Worm (Caenorhabditis elegans) whole organism, L4 larva: ENCODE results near the gene nas-31.

Experiments used
- D1046.2 ChIP-seq: fragments of 200-800 bp; sonication (Bioruptor generic); IDR thresholded peaks from 2 replicates; pipeline ENCODE4 v1.3.6; 2022; ENCODE audit warnings: missing genetic modification characterization, missing compliant biosample characterization
- F37D6.2 ChIP-seq: sonication (generic microtip); optimal IDR thresholded peaks from 2 replicates; lab custom pipeline; 2016; ENCODE audit warnings: mild to moderate bottlenecking, missing genetic modification characterization, missing compliant biosample characterization
- F49E8.2 ChIP-seq: sonication (generic microtip); optimal IDR thresholded peaks from 2 replicates; lab custom pipeline; 2016; ENCODE audit warnings: missing compliant biosample characterization, mild to moderate bottlenecking, missing genetic modification characterization, borderline replicate concordance
- T20F7.1 ChIP-seq: fragments of 200-800 bp; sonication (Bioruptor generic); optimal IDR thresholded peaks from 2 replicates; lab custom pipeline; 2018; ENCODE audit warnings: mild to moderate bottlenecking, missing genetic modification characterization, missing compliant biosample characterization
- T26A8.4 ChIP-seq: fragments of 200-800 bp; sonication (Bioruptor generic); IDR thresholded peaks from 2 replicates; pipeline ENCODE4 v1.3.6; 2022; ENCODE audit warnings: missing genetic modification characterization, missing compliant biosample characterization
- Y105C5A.15 ChIP-seq: fragments of 200-800 bp; sonication (Bioruptor generic); IDR thresholded peaks from 2 replicates; pipeline ENCODE4 v1.3.6; 2022; ENCODE audit warnings: missing genetic modification characterization, missing compliant biosample characterization
- Y48G9A.11 ChIP-seq: fragments of 200-800 bp; sonication (Bioruptor generic); IDR thresholded peaks from 2 replicates; pipeline ENCODE4 v1.3.6; 2022; ENCODE audit warnings: missing genetic modification reagents, missing genetic modification characterization, missing compliant biosample characterization
- Y5F2A.4 ChIP-seq: fragments of 200-800 bp; sonication (Bioruptor generic); optimal IDR thresholded peaks from 2 replicates; lab custom pipeline; 2018; ENCODE audit warnings: mild to moderate bottlenecking, missing genetic modification characterization, missing compliant biosample characterization
- Y75B8A.6 ChIP-seq: fragments of 200-800 bp; sonication (Bioruptor generic); IDR thresholded peaks from 2 replicates; pipeline ENCODE4 v1.3.6; 2022; ENCODE audit warnings: missing genetic modification reagents, missing genetic modification characterization, missing compliant biosample characterization
- ZK337.2 ChIP-seq: fragments of 200-800 bp; sonication (Bioruptor generic); IDR thresholded peaks from 2 replicates; pipeline ENCODE4 v1.3.6; 2022; ENCODE audit warnings: missing genetic modification reagents, missing genetic modification characterization, missing compliant biosample characterization
- ZK546.5 ChIP-seq, 2 experiments: sonication (generic microtip); optimal IDR thresholded peaks; 2 replicates each; lab custom pipeline; 2017; ENCODE audit warnings: missing biosample characterization in 2 of 2, missing genetic modification characterization in 2 of 2
- aha-1 ChIP-seq: fragments of 150-350 bp; peaks from one replicate; lab custom pipeline; 2014; ENCODE audit warnings: missing biosample characterization, missing genetic modification characterization
- arid-1 ChIP-seq: fragments of 200-800 bp; sonication (Bioruptor generic); conservative IDR thresholded peaks from 2 replicates; pipeline ENCODE4 v1.3.6; 2022; ENCODE audit warnings: missing genetic modification reagents, missing genetic modification characterization, missing compliant biosample characterization
- ceh-32 ChIP-seq: sonication (generic microtip); optimal IDR thresholded peaks from 2 replicates; lab custom pipeline; 2016; ENCODE audit warnings: mild to moderate bottlenecking, missing genetic modification characterization, missing compliant biosample characterization; ENCODE audit not compliant: poor library complexity
- ceh-82 ChIP-seq: sonication (generic microtip); optimal IDR thresholded peaks from 2 replicates; lab custom pipeline; 2017; ENCODE audit warnings: missing biosample characterization, missing genetic modification characterization
- ces-1 ChIP-seq: fragments of 150-350 bp; sonication (generic microtip); optimal IDR thresholded peaks from 4 replicates; lab custom pipeline; 2014; ENCODE audit warnings: missing biosample characterization, missing genetic modification reagents, missing genetic modification characterization
- daf-19 ChIP-seq: fragments of 200-800 bp; sonication (Bioruptor generic); conservative IDR thresholded peaks from 2 replicates; pipeline ENCODE4 v1.3.6; 2022; ENCODE audit warnings: missing genetic modification characterization, missing compliant biosample characterization
- dmd-9 ChIP-seq: fragments of 200-800 bp; sonication (Bioruptor generic); IDR thresholded peaks from 2 replicates; pipeline ENCODE4 v1.3.6; 2022; ENCODE audit warnings: missing genetic modification reagents, missing genetic modification characterization, missing compliant biosample characterization
- duxl-1 ChIP-seq: sonication (generic microtip); optimal IDR thresholded peaks from 2 replicates; lab custom pipeline; 2016; ENCODE audit warnings: mild to moderate bottlenecking, missing genetic modification characterization, moderate library complexity, missing compliant biosample characterization; ENCODE audit not compliant: poor library complexity
- egl-27 ChIP-seq: sonication (generic microtip); optimal IDR thresholded peaks from 3 replicates; lab custom pipeline; 2017; ENCODE audit warnings: missing biosample characterization, missing genetic modification reagents, missing genetic modification characterization
- fkh-10 ChIP-seq: fragments of 150-350 bp; optimal IDR thresholded peaks from 2 replicates; lab custom pipeline; 2014; ENCODE audit warnings: missing biosample characterization, missing genetic modification reagents, missing genetic modification characterization
- hif-1 ChIP-seq, 2 experiments: sonication (generic microtip); optimal IDR thresholded peaks; 2 replicates each; lab custom pipeline; 2016 to 2017; ENCODE audit warnings: missing compliant biosample characterization in 2 of 2, missing genetic modification characterization in 2 of 2, missing genetic modification reagents in 2 of 2, missing genotype in 2 of 2, mild to moderate bottlenecking in 1 of 2
- lin-1 ChIP-seq: fragments of 200-800 bp; sonication (Bioruptor generic); IDR thresholded peaks from 2 replicates; pipeline ENCODE4 v1.3.6; 2022; ENCODE audit warnings: missing genetic modification reagents, missing genetic modification characterization, missing compliant biosample characterization
- lin-15B ChIP-seq: fragments of 150-350 bp; sonication (generic microtip); optimal IDR thresholded peaks from 3 replicates; lab custom pipeline; 2014; ENCODE audit warnings: missing biosample characterization, missing genetic modification characterization
- lin-29 ChIP-seq: fragments of 200-800 bp; sonication (Bioruptor generic); IDR thresholded peaks from 2 replicates; pipeline ENCODE4 v1.3.6; 2022; ENCODE audit warnings: missing genetic modification reagents, missing genetic modification characterization, missing compliant biosample characterization
- lin-38 ChIP-seq: fragments of 200-800 bp; sonication (Bioruptor generic); IDR thresholded peaks from 2 replicates; pipeline ENCODE4 v1.3.6; 2022; ENCODE audit warnings: missing genetic modification reagents, missing genetic modification characterization, missing compliant biosample characterization
- lin-39 ChIP-seq: fragments of 150-350 bp; optimal IDR thresholded peaks from 2 replicates; lab custom pipeline; 2014; ENCODE audit warnings: missing biosample characterization, missing genetic modification reagents, missing genetic modification characterization
- lsy-2 ChIP-seq, 2 experiments: fragments of 150-350 bp in 1 of 2; sonication (generic microtip) in 1 of 2; optimal IDR thresholded peaks; 2 replicates each; lab custom pipeline; 2014 to 2017; ENCODE audit warnings: missing biosample characterization in 2 of 2, missing genetic modification characterization in 2 of 2
- mdt-29 ChIP-seq: fragments of 200-800 bp; sonication (Bioruptor generic); IDR thresholded peaks from 2 replicates; pipeline ENCODE4 v1.3.6; 2022; ENCODE audit warnings: missing genetic modification reagents, missing genetic modification characterization, missing compliant biosample characterization
- mep-1 ChIP-seq: fragments of 150-350 bp; sonication (generic microtip); optimal IDR thresholded peaks from 3 replicates; lab custom pipeline; 2014; ENCODE audit warnings: missing biosample characterization, missing genetic modification characterization
- mxl-2 ChIP-seq: fragments of 200-800 bp; sonication (Bioruptor generic); conservative IDR thresholded peaks from 2 replicates; pipeline ENCODE4 v1.3.6; 2022; ENCODE audit warnings: missing genetic modification reagents, missing genetic modification characterization, missing compliant biosample characterization
- nhr-102 ChIP-seq: sonication (generic microtip); optimal IDR thresholded peaks from 2 replicates; lab custom pipeline; 2016; ENCODE audit warnings: mild to moderate bottlenecking, missing genetic modification characterization, moderate library complexity, missing compliant biosample characterization
- nhr-11 ChIP-seq: fragments of 150-350 bp; optimal IDR thresholded peaks from 2 replicates; lab custom pipeline; 2014; ENCODE audit warnings: missing biosample characterization, missing genetic modification characterization
- nhr-111 ChIP-seq: fragments of 200-800 bp; sonication (Bioruptor generic); optimal IDR thresholded peaks from 2 replicates; lab custom pipeline; 2018; ENCODE audit warnings: mild to moderate bottlenecking, missing genetic modification characterization, missing compliant biosample characterization
- nhr-25 ChIP-seq: sonication (generic microtip); optimal IDR thresholded peaks from 2 replicates; lab custom pipeline; 2017; ENCODE audit warnings: missing genetic modification characterization, mild to moderate bottlenecking, missing compliant biosample characterization, antibody characterized with exemption, moderate library complexity, borderline replicate concordance; ENCODE audit not compliant: insufficient read depth
- nhr-48 ChIP-seq: sonication (generic microtip); optimal IDR thresholded peaks from 2 replicates; lab custom pipeline; 2016; ENCODE audit warnings: mild to moderate bottlenecking, missing genetic modification characterization, missing compliant biosample characterization
- php-3 ChIP-seq: fragments of 200-800 bp; sonication (Bioruptor generic); IDR thresholded peaks from 2 replicates; pipeline ENCODE4 v1.3.6; 2022; ENCODE audit warnings: missing genetic modification reagents, missing genetic modification characterization, missing compliant biosample characterization
- sdz-12 ChIP-seq: fragments of 200-800 bp; sonication (Bioruptor generic); optimal IDR thresholded peaks from 2 replicates; lab custom pipeline; 2018; ENCODE audit warnings: mild to moderate bottlenecking, missing genetic modification characterization, missing compliant biosample characterization
- set-16 ChIP-seq: fragments of 200-800 bp; sonication (Bioruptor generic); IDR thresholded peaks from 2 replicates; pipeline ENCODE4 v1.3.6; 2022; ENCODE audit warnings: missing genetic modification reagents, missing genetic modification characterization, missing compliant biosample characterization
- spr-1 ChIP-seq: sonication (generic microtip); optimal IDR thresholded peaks from 2 replicates; lab custom pipeline; 2016; ENCODE audit warnings: mild to moderate bottlenecking, missing genetic modification characterization, missing compliant biosample characterization
- spr-3 ChIP-seq: fragments of 200-800 bp; sonication (Bioruptor generic); optimal IDR thresholded peaks from 2 replicates; lab custom pipeline; 2018; ENCODE audit warnings: mild to moderate bottlenecking, missing genetic modification characterization, missing compliant biosample characterization
- tra-1 ChIP-seq: fragments of 200-800 bp; sonication (Bioruptor generic); IDR thresholded peaks from 2 replicates; pipeline ENCODE4 v1.3.6; 2022; ENCODE audit warnings: missing genetic modification reagents, missing genetic modification characterization, missing compliant biosample characterization
- unc-130 ChIP-seq: sonication (generic microtip); optimal IDR thresholded peaks from 2 replicates; lab custom pipeline; 2016; ENCODE audit warnings: missing genetic modification reagents, missing genetic modification characterization, missing compliant biosample characterization
- unc-39 ChIP-seq: sonication (generic microtip); optimal IDR thresholded peaks from 2 replicates; lab custom pipeline; 2017; ENCODE audit warnings: missing biosample characterization, missing genetic modification characterization
- unc-62 ChIP-seq, 3 experiments: fragments of 150-350 bp in 1 of 3; sonication (generic microtip); optimal IDR thresholded peaks in 2 of 3; peaks in 1 of 3; 1 replicate in 1 of 3; 2 replicates in 2 of 3; lab custom pipeline; 2014 to 2017; ENCODE audit warnings: missing biosample characterization in 3 of 3, missing genetic modification characterization in 3 of 3, missing genetic modification reagents in 3 of 3, missing genotype in 1 of 3
- vab-7 ChIP-seq: fragments of 200-800 bp; sonication (Bioruptor generic); IDR thresholded peaks from 2 replicates; pipeline ENCODE4 v1.3.6; 2022; ENCODE audit warnings: missing genetic modification reagents, missing genetic modification characterization, missing compliant biosample characterization
- zfp-2 ChIP-seq: sonication (generic microtip); optimal IDR thresholded peaks from 2 replicates; lab custom pipeline; 2016; ENCODE audit warnings: mild to moderate bottlenecking, missing genetic modification characterization, missing compliant biosample characterization
- zfp-3 ChIP-seq: fragments of 200-800 bp; sonication (Bioruptor generic); conservative IDR thresholded peaks from 2 replicates; pipeline ENCODE4 v1.3.6; 2022; ENCODE audit warnings: missing genetic modification reagents, missing genetic modification characterization, missing compliant biosample characterization
- zip-2 ChIP-seq: fragments of 150-350 bp; optimal IDR thresholded peaks from 2 replicates; lab custom pipeline; 2014; ENCODE audit warnings: missing biosample characterization, missing genetic modification characterization

The nas-31 gene

ce11 chrV:10874938-10875599, 46.6 kb downstream of the nas-31 start:
- no peak for TF ChIP-seq vab-7
- no peak for TF ChIP-seq lin-29 (GFP tag; lab: Robert Waterston, UW)
- TF ChIP-seq mep-1 (tag; lab: Kevin White, UChicago) = no peak
- TF ChIP-seq ZK337.2 (GFP tag; lab: Robert Waterston, UW) = no peak
- no peak for TF ChIP-seq nhr-111
- TF ChIP-seq duxl-1 (tag; lab: Kevin White, UChicago) = no peak
- TF ChIP-seq nhr-25 (tag; lab: Kevin White, UChicago) = no peak
- peak in 1 of 2 experiments; percentile 90 for TF ChIP-seq unc-62 (GFP tag; optimal IDR thresholded peaks at IDR 0.05 in 1 of 2; lab: Kevin White, UChicago)
- no peak for TF ChIP-seq unc-62 (tag; optimal IDR thresholded peaks at IDR 0.05; lab: Kevin White, UChicago)
- no peak for TF ChIP-seq php-3 (GFP tag; lab: Robert Waterston, UW)
- no peak for TF ChIP-seq ceh-32 (tag; lab: Kevin White, UChicago)
- TF ChIP-seq zfp-2 (tag; lab: Kevin White, UChicago) = no peak
- no peak for TF ChIP-seq mxl-2 (GFP tag; lab: Robert Waterston, UW)
- no peak for TF ChIP-seq daf-19 (GFP tag; lab: Robert Waterston, UW)
- TF ChIP-seq unc-39 = no peak
- no peak for TF ChIP-seq Y5F2A.4 (GFP tag; lab: Kevin White, UChicago)
- TF ChIP-seq lin-39 (tag; lab: Kevin White, UChicago) = no peak
- TF ChIP-seq spr-1 (tag; lab: Kevin White, UChicago) = no peak
- TF ChIP-seq arid-1 (GFP tag; lab: Robert Waterston, UW) = no peak
- no peak for TF ChIP-seq sdz-12 (GFP tag; lab: Kevin White, UChicago)
- TF ChIP-seq lin-15B (tag; lab: Kevin White, UChicago) = no peak
- no peak for TF ChIP-seq zfp-3 (GFP tag; lab: Robert Waterston, UW)
- TF ChIP-seq set-16 (GFP tag; lab: Robert Waterston, UW) = no peak
- no peak for TF ChIP-seq ZK546.5 (tag; optimal IDR thresholded peaks at IDR 0.05; lab: Kevin White, UChicago)
- TF ChIP-seq tra-1 (GFP tag; lab: Robert Waterston, UW) = no peak
- no peak for TF ChIP-seq Y75B8A.6 (GFP tag; lab: Robert Waterston, UW)
- TF ChIP-seq Y48G9A.11 = no peak
- TF ChIP-seq spr-3 (GFP tag; lab: Kevin White, UChicago) = no peak
- TF ChIP-seq fkh-10 (GFP tag; lab: Kevin White, UChicago) = peak; percentile 74
- TF ChIP-seq ceh-82 (tag; lab: Kevin White, UChicago) = no peak
- TF ChIP-seq nhr-48 (tag; lab: Kevin White, UChicago) = no peak
- no peak for TF ChIP-seq mdt-29 (GFP tag; lab: Robert Waterston, UW)
- TF ChIP-seq hif-1 (tag; optimal IDR thresholded peaks at IDR 0.05; lab: Kevin White, UChicago) = peak in 1 of 2 experiments; percentile 24
- no peak for TF ChIP-seq lin-1 (GFP tag; lab: Robert Waterston, UW)
- TF ChIP-seq nhr-11 (tag; lab: Kevin White, UChicago) = no peak
- no peak for TF ChIP-seq F37D6.2 (tag; lab: Kevin White, UChicago)
- TF ChIP-seq zip-2 (tag; lab: Kevin White, UChicago) = no peak
- no peak for TF ChIP-seq T26A8.4 (GFP tag; lab: Robert Waterston, UW)
- peak; percentile 79 for TF ChIP-seq aha-1 (tag; lab: Kevin White, UChicago)
- peak in 1 of 2 experiments; percentile 44 for TF ChIP-seq lsy-2 (tag; optimal IDR thresholded peaks at IDR 0.05; lab: Kevin White, UChicago)
- TF ChIP-seq D1046.2 (GFP tag; lab: Robert Waterston, UW) = no peak
- TF ChIP-seq unc-130 (GFP tag; lab: Kevin White, UChicago) = no peak
- TF ChIP-seq lin-38 (GFP tag; lab: Robert Waterston, UW) = no peak
- TF ChIP-seq nhr-102 (tag; lab: Kevin White, UChicago) = no peak
- TF ChIP-seq egl-27 (tag; lab: Kevin White, UChicago) = no peak
- TF ChIP-seq Y105C5A.15 (GFP tag; lab: Robert Waterston, UW) = no peak
- TF ChIP-seq dmd-9 (GFP tag; lab: Robert Waterston, UW) = no peak
- peak; percentile 92 for TF ChIP-seq ces-1
- TF ChIP-seq T20F7.1 (GFP tag; lab: Kevin White, UChicago) = no peak
- no peak for TF ChIP-seq F49E8.2 (tag; lab: Kevin White, UChicago)
